Fruit fly (Drosophila melanogaster) whole organism, prepupa: Measurements from ENCODE around the gene tyn.

ENCODE experiments used
- CG10631 ChIP-seq: fragments of 200-800 bp; sonication (Bioruptor generic); optimal IDR thresholded peaks from 2 replicates; lab custom pipeline; 2016; ENCODE audit warnings: missing biosample characterization, missing genetic modification characterization
- CG10669 ChIP-seq: fragments of 200-800 bp; sonication (Bioruptor generic); optimal IDR thresholded peaks from 3 replicates; lab custom pipeline; 2018; ENCODE audit warnings: missing biosample characterization, mild to moderate bottlenecking, missing genetic modification characterization, moderate library complexity
- CG11294 ChIP-seq: fragments of 200-800 bp; sonication (Bioruptor generic); IDR thresholded peaks from 2 replicates; pipeline ENCODE4 v1.3.6; 2022; ENCODE audit warnings: missing biosample characterization, missing genetic modification characterization
- CG15336 ChIP-seq: fragments of 200-800 bp; sonication (Bioruptor generic); IDR thresholded peaks from 2 replicates; pipeline ENCODE4 v1.3.6; 2022; ENCODE audit warnings: missing biosample characterization, missing genetic modification characterization
- CG1621 ChIP-seq: fragments of 200-800 bp; sonication (Bioruptor generic); optimal IDR thresholded peaks from 3 replicates; lab custom pipeline; 2018; ENCODE audit warnings: missing biosample characterization, mild to moderate bottlenecking, missing genetic modification characterization
- CG16779 ChIP-seq: fragments of 200-800 bp; sonication (Bioruptor generic); optimal IDR thresholded peaks from 3 replicates; lab custom pipeline; 2017; ENCODE audit warnings: missing biosample characterization, mild to moderate bottlenecking, missing genetic modification characterization
- CG3032 ChIP-seq: fragments of 200-800 bp; optimal IDR thresholded peaks from 2 replicates; lab custom pipeline; 2019; ENCODE audit warnings: missing biosample characterization, mild to moderate bottlenecking, missing genetic modification characterization, moderate library complexity
- CG31627 ChIP-seq: fragments of 200-800 bp; sonication (Bioruptor generic); optimal IDR thresholded peaks from 3 replicates; lab custom pipeline; 2016; ENCODE audit warnings: missing biosample characterization, missing genetic modification characterization
- CG32006 ChIP-seq: fragments of 200-800 bp; sonication (Bioruptor generic); optimal IDR thresholded peaks from 3 replicates; lab custom pipeline; 2017; ENCODE audit warnings: missing biosample characterization, mild to moderate bottlenecking, missing genetic modification characterization
- CG34406 ChIP-seq: fragments of 200-800 bp; sonication (Bioruptor generic); optimal IDR thresholded peaks from 3 replicates; lab custom pipeline; 2016; ENCODE audit warnings: missing biosample characterization, missing genetic modification characterization
- CG3919 ChIP-seq: fragments of 200-800 bp; sonication (Bioruptor generic); optimal IDR thresholded peaks from 3 replicates; lab custom pipeline; 2016; ENCODE audit warnings: missing biosample characterization, missing genetic modification characterization
- CG4318 ChIP-seq: fragments of 200-800 bp; sonication (Bioruptor generic); optimal IDR thresholded peaks from 3 replicates; lab custom pipeline; 2017; ENCODE audit warnings: missing biosample characterization, mild to moderate bottlenecking, missing genetic modification characterization
- CG6163 ChIP-seq: fragments of 200-800 bp; sonication (Bioruptor generic); IDR thresholded peaks from 3 replicates; pipeline ENCODE4 v1.3.6; 2022; ENCODE audit warnings: missing biosample characterization, missing genetic modification characterization
- CG6276 ChIP-seq: fragments of 200-800 bp; sonication (Bioruptor generic); optimal IDR thresholded peaks from 2 replicates; lab custom pipeline; 2017; ENCODE audit warnings: missing biosample characterization, mild to moderate bottlenecking, missing genetic modification characterization
- CG6792 ChIP-seq: fragments of 200-800 bp; sonication (Bioruptor generic); optimal IDR thresholded peaks from 3 replicates; lab custom pipeline; 2016; ENCODE audit warnings: missing biosample characterization, missing genetic modification characterization
- CG6854 ChIP-seq: fragments of 200-800 bp; sonication (Bioruptor generic); optimal IDR thresholded peaks from 2 replicates; lab custom pipeline; 2017; ENCODE audit warnings: missing biosample characterization, mild to moderate bottlenecking, missing genetic modification characterization
- CG8119 ChIP-seq: fragments of 200-800 bp; sonication (Bioruptor generic); IDR thresholded peaks from 3 replicates; pipeline ENCODE4 v1.3.6; 2022; ENCODE audit warnings: missing biosample characterization, missing genetic modification characterization
- CG8632 ChIP-seq: fragments of 200-800 bp; sonication (Bioruptor generic); optimal IDR thresholded peaks from 3 replicates; lab custom pipeline; 2016; ENCODE audit warnings: missing biosample characterization, missing genetic modification characterization
- CG9139 ChIP-seq: fragments of 200-800 bp; sonication (Bioruptor generic); optimal IDR thresholded peaks from 3 replicates; lab custom pipeline; 2017; ENCODE audit warnings: missing biosample characterization, mild to moderate bottlenecking, missing genetic modification characterization
- Eip75B ChIP-seq: fragments of 200-800 bp; sonication (Bioruptor generic); optimal IDR thresholded peaks from 3 replicates; lab custom pipeline; 2016; ENCODE audit warnings: missing biosample characterization, missing genetic modification characterization
- Eip78C ChIP-seq: fragments of 200-800 bp; sonication (Bioruptor generic); peaks from one replicate; lab custom pipeline; 2016; ENCODE audit warnings: missing biosample characterization, missing genetic modification characterization
- Eip93F ChIP-seq: fragments of 200-800 bp; sonication (Bioruptor generic); optimal IDR thresholded peaks from 2 replicates; lab custom pipeline; 2016; ENCODE audit warnings: missing biosample characterization, mild to moderate bottlenecking, missing genetic modification characterization
- Ets21C ChIP-seq: fragments of 200-800 bp; sonication (Bioruptor generic); optimal IDR thresholded peaks from 3 replicates; lab custom pipeline; 2016; ENCODE audit warnings: missing biosample characterization, missing genetic modification characterization
- Ets96B ChIP-seq: fragments of 200-800 bp; optimal IDR thresholded peaks from 2 replicates; lab custom pipeline; 2019; ENCODE audit warnings: missing biosample characterization, mild to moderate bottlenecking, missing genetic modification characterization, moderate library complexity
- Gug ChIP-seq: fragments of 200-800 bp; sonication (Bioruptor generic); IDR thresholded peaks from 2 replicates; pipeline ENCODE4 v1.3.6; 2022; ENCODE audit warnings: missing biosample characterization, missing genetic modification characterization
- Hr38 ChIP-seq: sonication (Bioruptor generic); optimal IDR thresholded peaks from 2 replicates; lab custom pipeline; 2016; ENCODE audit warnings: missing biosample characterization, missing genetic modification characterization
- Hr39 ChIP-seq: fragments of 200-800 bp; sonication (Bioruptor generic); optimal IDR thresholded peaks from 2 replicates; lab custom pipeline; 2016; ENCODE audit warnings: missing biosample characterization, missing genetic modification characterization
- Hr4 ChIP-seq: fragments of 200-800 bp; sonication (Bioruptor generic); optimal IDR thresholded peaks from 3 replicates; lab custom pipeline; 2016; ENCODE audit warnings: missing biosample characterization, missing genetic modification characterization
- Lpt ChIP-seq: fragments of 200-800 bp; sonication (Bioruptor generic); optimal IDR thresholded peaks from 3 replicates; lab custom pipeline; 2016; ENCODE audit warnings: missing biosample characterization, missing genetic modification characterization
- OdsH ChIP-seq: fragments of 200-800 bp; sonication (Bioruptor generic); optimal IDR thresholded peaks from 3 replicates; lab custom pipeline; 2016; ENCODE audit warnings: missing biosample characterization, missing genetic modification characterization
- Smox ChIP-seq: fragments of 200-800 bp; sonication (Bioruptor generic); optimal IDR thresholded peaks from 3 replicates; lab custom pipeline; 2016; ENCODE audit warnings: missing biosample characterization, missing genetic modification characterization
- Sox14 ChIP-seq: fragments of 200-800 bp; sonication (Bioruptor generic); optimal IDR thresholded peaks from 3 replicates; lab custom pipeline; 2016; ENCODE audit warnings: missing biosample characterization, missing genetic modification characterization
- achi ChIP-seq: fragments of 200-800 bp; sonication (Bioruptor generic); optimal IDR thresholded peaks from 3 replicates; lab custom pipeline; 2016; ENCODE audit warnings: missing biosample characterization, missing genetic modification characterization
- acj6 ChIP-seq: fragments of 200-800 bp; sonication (Bioruptor generic); optimal IDR thresholded peaks from 3 replicates; lab custom pipeline; 2016; ENCODE audit warnings: missing biosample characterization, missing genetic modification characterization
- cyc ChIP-seq: fragments of 200-800 bp; sonication (Bioruptor generic); optimal IDR thresholded peaks from 3 replicates; lab custom pipeline; 2016; ENCODE audit warnings: missing biosample characterization, missing genetic modification characterization
- dac ChIP-seq: fragments of 200-800 bp; sonication (Bioruptor generic); optimal IDR thresholded peaks from 2 replicates; lab custom pipeline; 2017; ENCODE audit warnings: missing biosample characterization, mild to moderate bottlenecking, missing genetic modification characterization
- dsx ChIP-seq: fragments of 200-800 bp; optimal IDR thresholded peaks from 3 replicates; lab custom pipeline; 2019; ENCODE audit warnings: missing biosample characterization, mild to moderate bottlenecking, missing genetic modification characterization, moderate library complexity; ENCODE audit not compliant: poor library complexity, severe bottlenecking
- eg ChIP-seq: fragments of 200-800 bp; sonication (Bioruptor generic); IDR thresholded peaks from 3 replicates; pipeline ENCODE4 v1.3.6; 2022; ENCODE audit warnings: missing biosample characterization, missing genetic modification characterization
- esn ChIP-seq: fragments of 200-800 bp; sonication (Bioruptor generic); optimal IDR thresholded peaks from 2 replicates; lab custom pipeline; 2016; ENCODE audit warnings: missing biosample characterization, mild to moderate bottlenecking, missing genetic modification characterization, moderate library complexity
- fd59A ChIP-seq: fragments of 200-800 bp; sonication (Bioruptor generic); optimal IDR thresholded peaks from 2 replicates; lab custom pipeline; 2017; ENCODE audit warnings: missing biosample characterization, mild to moderate bottlenecking, missing genetic modification characterization, missing genetic modification reagents
- fd85E ChIP-seq: fragments of 200-800 bp; sonication (Bioruptor generic); optimal IDR thresholded peaks from 3 replicates; lab custom pipeline; 2016; ENCODE audit warnings: missing biosample characterization, missing genetic modification characterization
- fkh ChIP-seq: fragments of 200-800 bp; sonication (Bioruptor generic); optimal IDR thresholded peaks from 3 replicates; lab custom pipeline; 2017; ENCODE audit warnings: missing biosample characterization, mild to moderate bottlenecking, missing genetic modification characterization, moderate library complexity
- salr ChIP-seq, 2 experiments: fragments of 200-800 bp; sonication (Bioruptor generic); optimal IDR thresholded peaks; 3 replicates each; lab custom pipeline; 2016 to 2018; ENCODE audit warnings: missing biosample characterization in 2 of 2, missing genetic modification characterization in 2 of 2, mild to moderate bottlenecking in 1 of 2
- spab ChIP-seq: fragments of 200-800 bp; sonication (Bioruptor generic); optimal IDR thresholded peaks from 2 replicates; lab custom pipeline; 2017; ENCODE audit warnings: missing biosample characterization, mild to moderate bottlenecking, missing genetic modification characterization, missing genetic modification reagents
- ss ChIP-seq, 2 experiments: fragments of 200-800 bp; sonication (Bioruptor generic); optimal IDR thresholded peaks; 2 replicates in 1 of 2; 3 replicates in 1 of 2; lab custom pipeline; 2017 to 2018; ENCODE audit warnings: mild to moderate bottlenecking in 2 of 2, missing biosample characterization in 2 of 2, missing genetic modification characterization in 2 of 2, moderate library complexity in 1 of 2
- vri ChIP-seq: fragments of 200-800 bp; sonication (Bioruptor generic); optimal IDR thresholded peaks from 3 replicates; lab custom pipeline; 2016; ENCODE audit warnings: missing biosample characterization, mild to moderate bottlenecking, missing genetic modification characterization

The tyn gene

DNA sequence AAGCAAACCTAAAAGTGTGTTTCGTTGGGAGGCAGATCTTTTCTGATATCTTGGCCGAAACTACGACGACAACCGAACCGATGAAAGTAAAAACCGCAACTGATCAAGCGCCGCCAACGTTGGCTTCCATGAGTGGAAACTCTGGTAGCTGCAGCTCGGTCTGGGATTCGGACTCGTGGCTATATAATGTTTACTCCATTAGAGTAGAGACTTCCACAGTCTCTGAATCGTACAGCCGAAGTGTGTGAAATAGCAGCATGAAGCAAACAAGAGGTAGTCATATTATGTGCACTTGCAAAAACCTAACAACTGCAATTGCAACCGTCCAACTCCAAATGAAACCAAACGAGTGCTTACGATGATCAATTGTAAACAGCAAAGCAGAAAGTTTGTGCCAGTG is 8.2 kb downstream of the tyn start, which contains the start of gene CG17707:
Gene CG17707, minus strand, starts transcription at position 101 of the 400 bp plus-strand sequence.
- TF ChIP-seq CG6854 (GFP tag; lab: Kevin White, UChicago) (no peak), CG16779 (tag; lab: Kevin White, UChicago) (no peak), Lpt (GFP tag; lab: Kevin White, UChicago) (peak; percentile 12), dsx (GFP tag; lab: Kevin White, UChicago) (no peak), CG11294 (0 out of 2 replicates have a peak, but pooled peaks have one; percentile 26)

DNA sequence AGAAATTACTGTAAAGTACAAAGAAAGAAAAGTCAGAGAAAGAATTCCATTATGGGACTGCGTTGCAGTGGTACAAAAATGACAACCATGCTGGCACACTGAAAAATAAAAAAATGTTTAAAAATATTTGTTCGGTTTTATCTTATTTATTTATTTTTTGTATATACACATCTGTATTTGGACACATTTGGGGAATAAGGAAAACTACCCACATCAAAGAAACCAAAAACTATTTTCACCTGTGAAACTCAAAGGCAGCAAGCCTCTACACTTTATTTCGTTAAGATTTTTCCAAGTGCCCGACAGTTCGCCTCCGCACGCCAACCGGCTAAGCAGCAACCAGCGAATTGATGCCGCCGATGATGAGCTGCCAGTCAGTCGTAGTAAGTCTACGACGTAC is 29.5 kb downstream of the tyn start:
- TF ChIP-seq achi (GFP tag; lab: Kevin White, UChicago) = peak; percentile 37
- peak; percentile 60 for TF ChIP-seq CG8119
- TF ChIP-seq Hr4 = peak; percentile 30
- no peak for TF ChIP-seq Lpt (GFP tag; lab: Kevin White, UChicago)
- peak; percentile 29 for TF ChIP-seq CG4318 (GFP tag; lab: Kevin White, UChicago)
- TF ChIP-seq CG3919 (GFP tag; lab: Kevin White, UChicago) = peak; percentile 46
- peak; percentile 63 for TF ChIP-seq CG32006 (GFP tag; lab: Kevin White, UChicago)
- TF ChIP-seq CG34406 (GFP tag; lab: Kevin White, UChicago) = no peak
- TF ChIP-seq salr (GFP tag; optimal IDR thresholded peaks at IDR 0.05; lab: Kevin White, UChicago) = peak in 1 of 2 experiments; percentile 13
- 0 out of 3 replicates have a peak, but pooled peaks have one; percentile 17 for TF ChIP-seq CG6163 (GFP tag; lab: Robert Waterston, UW)
- TF ChIP-seq eg (GFP tag; lab: Robert Waterston, UW) = peak; percentile 59
- peak; percentile 5 for TF ChIP-seq Sox14
- no peak for TF ChIP-seq CG1621 (tag; lab: Kevin White, UChicago)
- peak; percentile 46 for TF ChIP-seq CG6276 (GFP tag; lab: Kevin White, UChicago)
- peak; percentile 43 for TF ChIP-seq CG15336 (GFP tag; lab: Robert Waterston, UW)
- no peak for TF ChIP-seq CG3032 (tag; lab: Kevin White, UChicago)
- TF ChIP-seq Eip78C (GFP tag; lab: Kevin White, UChicago) = peak; percentile 74
- TF ChIP-seq acj6 = peak; percentile 4

DNA sequence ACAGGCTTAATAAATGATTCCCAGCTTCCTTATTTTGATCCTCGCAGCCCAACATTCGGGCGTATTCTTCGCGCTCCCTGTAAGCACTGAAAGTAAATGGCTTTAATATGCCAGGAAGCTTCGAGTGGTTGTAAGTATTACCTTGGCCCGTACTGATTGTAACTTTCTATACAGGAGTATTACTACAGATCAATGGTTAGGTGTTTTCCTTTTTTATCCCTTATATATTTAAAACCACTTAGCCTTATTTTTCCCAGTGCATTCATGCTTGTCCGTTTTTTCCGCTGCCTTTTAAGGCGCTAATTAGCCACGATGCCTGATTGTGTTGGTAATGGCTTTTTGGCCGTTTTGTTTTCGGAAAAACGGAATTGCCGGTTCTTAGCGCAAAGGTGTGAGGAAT is 33.4 kb downstream of the tyn start:
- TF ChIP-seq CG6163 (GFP tag; lab: Robert Waterston, UW) = peak; percentile 53; the same call in 1 of the 3 replicates
- peak; percentile 31 for TF ChIP-seq CG3919 (GFP tag; lab: Kevin White, UChicago)
- TF ChIP-seq fd59A (GFP tag; lab: Kevin White, UChicago) = no peak
- TF ChIP-seq cyc (GFP tag; lab: Kevin White, UChicago) = peak; percentile 36
- TF ChIP-seq CG6854 (GFP tag; lab: Kevin White, UChicago) = no peak
- no peak for TF ChIP-seq salr (GFP tag; optimal IDR thresholded peaks at IDR 0.05; lab: Kevin White, UChicago)
- no peak for TF ChIP-seq CG6276 (GFP tag; lab: Kevin White, UChicago)
- no peak for TF ChIP-seq CG9139 (GFP tag; lab: Kevin White, UChicago)
- no peak for TF ChIP-seq Ets96B (tag; lab: Kevin White, UChicago)
- TF ChIP-seq Eip75B (GFP tag; lab: Kevin White, UChicago) = peak; percentile 34
- no peak for TF ChIP-seq spab (GFP tag; lab: Kevin White, UChicago)
- TF ChIP-seq Lpt (GFP tag; lab: Kevin White, UChicago) = no peak
- no peak for TF ChIP-seq Eip93F
- no peak for TF ChIP-seq eg (GFP tag; lab: Robert Waterston, UW)
- peak; percentile 47 for TF ChIP-seq Smox (GFP tag; lab: Kevin White, UChicago)
- no peak for TF ChIP-seq CG11294
- no peak for TF ChIP-seq dac (GFP tag; lab: Kevin White, UChicago)
- no peak for TF ChIP-seq fkh (GFP tag; lab: Kevin White, UChicago)
- TF ChIP-seq CG6792 = peak; percentile 43
- peak; percentile 9 for TF ChIP-seq vri (GFP tag; lab: Kevin White, UChicago)
- no peak for TF ChIP-seq CG16779 (tag; lab: Kevin White, UChicago)
- TF ChIP-seq esn (GFP tag; lab: Kevin White, UChicago) = peak; percentile 55
- peak; percentile 12 for TF ChIP-seq CG8632
- TF ChIP-seq Gug = no peak
- no peak for TF ChIP-seq CG8119
- no peak for TF ChIP-seq fd85E (GFP tag; lab: Kevin White, UChicago)
- TF ChIP-seq ss (GFP tag; optimal IDR thresholded peaks at IDR 0.05; lab: Kevin White, UChicago) = no peak
- peak; percentile 41 for TF ChIP-seq Ets21C (GFP tag; lab: Kevin White, UChicago)
- no peak for TF ChIP-seq dsx (GFP tag; lab: Kevin White, UChicago)
- no peak for TF ChIP-seq CG3032 (tag; lab: Kevin White, UChicago)
- no peak for TF ChIP-seq Hr4
- TF ChIP-seq CG10631 = no peak
- TF ChIP-seq CG31627 (GFP tag; lab: Kevin White, UChicago) = peak; percentile 63
- TF ChIP-seq OdsH (GFP tag; lab: Kevin White, UChicago) = peak; percentile 37
- no peak for TF ChIP-seq Hr38 (GFP tag; lab: Kevin White, UChicago)
- no peak for TF ChIP-seq CG10669 (GFP tag; lab: Kevin White, UChicago)
- TF ChIP-seq Hr39 (GFP tag; lab: Kevin White, UChicago) = peak; percentile 56
